Worm (Caenorhabditis elegans) whole organism, mixed stage, embryonic: ENCODE data around the gene txt-1.

Experiments used
- M03D4.4 ChIP-seq: sonication (generic microtip); optimal IDR thresholded peaks from 2 replicates; lab custom pipeline; 2017; ENCODE audit warnings: mild to moderate bottlenecking, missing genetic modification characterization, missing compliant biosample characterization
- bed-3 ChIP-seq: fragments of 200-800 bp; sonication (Bioruptor generic); optimal IDR thresholded peaks from 3 replicates; lab custom pipeline; 2018; ENCODE audit warnings: mild to moderate bottlenecking, missing genetic modification characterization, moderate library complexity, missing compliant biosample characterization
- blmp-1 ChIP-seq: fragments of 150-350 bp; optimal IDR thresholded peaks from 2 replicates; lab custom pipeline; 2014; ENCODE audit warnings: missing biosample characterization, missing genetic modification characterization
- ceh-39 ChIP-seq: fragments of 150-350 bp; optimal IDR thresholded peaks from 2 replicates; lab custom pipeline; 2014; ENCODE audit warnings: missing biosample characterization, missing genetic modification characterization
- ceh-43 ChIP-seq: fragments of 200-800 bp; sonication (Bioruptor generic); optimal IDR thresholded peaks from 2 replicates; lab custom pipeline; 2018; ENCODE audit warnings: mild to moderate bottlenecking, missing genetic modification characterization, moderate library complexity, missing compliant biosample characterization
- ceh-83 ChIP-seq: fragments of 200-800 bp; sonication (Bioruptor generic); optimal IDR thresholded peaks from 2 replicates; lab custom pipeline; 2018; ENCODE audit warnings: mild to moderate bottlenecking, missing genetic modification characterization, missing compliant biosample characterization
- ces-1 ChIP-seq: fragments of 150-350 bp; optimal IDR thresholded peaks from 2 replicates; lab custom pipeline; 2014; ENCODE audit warnings: missing biosample characterization, missing genetic modification reagents, missing genetic modification characterization
- cnd-1 ChIP-seq: fragments of 200-800 bp; sonication (Bioruptor generic); optimal IDR thresholded peaks from 2 replicates; lab custom pipeline; 2018; ENCODE audit warnings: mild to moderate bottlenecking, missing genetic modification characterization, missing compliant biosample characterization
- drap-1 ChIP-seq: fragments of 200-800 bp; sonication (Bioruptor generic); optimal IDR thresholded peaks from 3 replicates; lab custom pipeline; 2018; ENCODE audit warnings: mild to moderate bottlenecking, missing genetic modification characterization, missing compliant biosample characterization
- elt-3 ChIP-seq: fragments of 150-350 bp; optimal IDR thresholded peaks from 2 replicates; lab custom pipeline; 2014; ENCODE audit warnings: missing biosample characterization, missing genetic modification characterization
- flh-1 ChIP-seq: fragments of 200-800 bp; sonication (Bioruptor generic); optimal IDR thresholded peaks from 2 replicates; lab custom pipeline; 2018; ENCODE audit warnings: mild to moderate bottlenecking, missing genetic modification characterization, moderate library complexity, missing compliant biosample characterization
- ham-2 ChIP-seq: fragments of 200-800 bp; sonication (Bioruptor generic); optimal IDR thresholded peaks from 2 replicates; lab custom pipeline; 2018; ENCODE audit warnings: mild to moderate bottlenecking, missing genetic modification characterization, missing compliant biosample characterization
- hlh-1 ChIP-seq: fragments of 150-350 bp; optimal IDR thresholded peaks from 2 replicates; lab custom pipeline; 2014; ENCODE audit warnings: missing biosample characterization, missing genetic modification reagents, missing genetic modification characterization
- lin-13 ChIP-seq: fragments of 150-350 bp; optimal IDR thresholded peaks from 2 replicates; lab custom pipeline; 2014; ENCODE audit warnings: missing biosample characterization, missing genetic modification characterization
- lin-32 ChIP-seq: fragments of 200-800 bp; sonication (Bioruptor generic); optimal IDR thresholded peaks from 2 replicates; lab custom pipeline; 2018; ENCODE audit warnings: mild to moderate bottlenecking, missing genetic modification characterization, missing compliant biosample characterization
- lsy-2 ChIP-seq: fragments of 150-350 bp; optimal IDR thresholded peaks from 2 replicates; lab custom pipeline; 2014; ENCODE audit warnings: missing biosample characterization, missing genetic modification characterization
- mab-5 ChIP-seq: fragments of 150-350 bp; optimal IDR thresholded peaks from 2 replicates; lab custom pipeline; 2014; ENCODE audit warnings: missing biosample characterization, missing genetic modification characterization
- mep-1 ChIP-seq: fragments of 150-350 bp; optimal IDR thresholded peaks from 2 replicates; lab custom pipeline; 2017; ENCODE audit warnings: missing biosample characterization, missing genetic modification reagents, missing genetic modification characterization, inconsistent platforms
- mls-2 ChIP-seq: sonication (generic microtip); optimal IDR thresholded peaks from 2 replicates; lab custom pipeline; 2016; ENCODE audit warnings: mild to moderate bottlenecking, missing genetic modification characterization, moderate library complexity, missing compliant biosample characterization
- nhr-12 ChIP-seq: fragments of 150-350 bp; optimal IDR thresholded peaks from 2 replicates; lab custom pipeline; 2014; ENCODE audit warnings: missing biosample characterization, missing genetic modification characterization
- nhr-2 ChIP-seq: fragments of 150-350 bp; optimal IDR thresholded peaks from 2 replicates; lab custom pipeline; 2014; ENCODE audit warnings: missing biosample characterization, missing genetic modification characterization
- nhr-237 ChIP-seq: fragments of 150-350 bp; optimal IDR thresholded peaks from 2 replicates; lab custom pipeline; 2014; ENCODE audit warnings: missing biosample characterization, missing genetic modification characterization
- nhr-28 ChIP-seq: fragments of 150-350 bp; optimal IDR thresholded peaks from 2 replicates; lab custom pipeline; 2014; ENCODE audit warnings: missing biosample characterization, missing genetic modification characterization
- nhr-76 ChIP-seq: sonication (generic microtip); optimal IDR thresholded peaks from 2 replicates; lab custom pipeline; 2017; ENCODE audit warnings: missing biosample characterization, missing genetic modification characterization
- pha-4 ChIP-seq: fragments of 150-350 bp; optimal IDR thresholded peaks from 2 replicates; lab custom pipeline; 2018; ENCODE audit warnings: missing biosample characterization, missing genetic modification reagents, missing genetic modification characterization
- sem-2 ChIP-seq: fragments of 200-800 bp; sonication (Bioruptor generic); optimal IDR thresholded peaks from 2 replicates; lab custom pipeline; 2018; ENCODE audit warnings: mild to moderate bottlenecking, missing genetic modification characterization, missing compliant biosample characterization
- snpc-4 ChIP-seq: fragments of 150-350 bp; optimal IDR thresholded peaks from 2 replicates; lab custom pipeline; 2014; ENCODE audit warnings: missing biosample characterization, missing genetic modification characterization
- sptf-1 ChIP-seq: sonication (generic microtip); optimal IDR thresholded peaks from 2 replicates; lab custom pipeline; 2017; ENCODE audit warnings: mild to moderate bottlenecking, missing genetic modification characterization, moderate library complexity, missing compliant biosample characterization
- tbx-8 ChIP-seq: fragments of 200-800 bp; sonication (Bioruptor generic); optimal IDR thresholded peaks from 2 replicates; lab custom pipeline; 2018; ENCODE audit warnings: mild to moderate bottlenecking, missing genetic modification characterization, moderate library complexity, missing compliant biosample characterization
- unc-120 ChIP-seq: sonication (generic microtip); optimal IDR thresholded peaks from 2 replicates; lab custom pipeline; 2017; ENCODE audit warnings: missing genetic modification characterization, missing compliant biosample characterization; ENCODE audit not compliant: poor library complexity, severe bottlenecking
- unc-62 ChIP-seq: fragments of 150-350 bp; optimal IDR thresholded peaks from 2 replicates; lab custom pipeline; 2014; ENCODE audit warnings: missing biosample characterization, missing genetic modification reagents, missing genetic modification characterization
- zip-8 ChIP-seq: fragments of 150-350 bp; optimal IDR thresholded peaks from 2 replicates; lab custom pipeline; 2014; ENCODE audit warnings: missing biosample characterization, missing genetic modification characterization
- ztf-11 ChIP-seq: fragments of 150-350 bp; optimal IDR thresholded peaks from 2 replicates; lab custom pipeline; 2014; ENCODE audit warnings: missing biosample characterization, missing genetic modification characterization

Gene txt-1

ce11 chrII:122008-122407 lies 16.0 kb downstream of the txt-1 start:
- TF ChIP-seq M03D4.4 (tag; lab: Kevin White, UChicago) (no peak), nhr-2 (peak; percentile 75)

ce11 chrII:122494-122893 lies 16.5 kb downstream of the txt-1 start:
- TF ChIP-seq hlh-1 (tag; lab: Kevin White, UChicago): no peak
- no peak for TF ChIP-seq elt-3 (tag; lab: Kevin White, UChicago)

- no peak for TF ChIP-seq ztf-11 (tag; lab: Kevin White, UChicago)
- TF ChIP-seq, all 35 proteins: peak for 0
Observed at ce11 chrII:124904-125303, 18.9 kb downstream of the txt-1 start, which contains the start of gene nmur-2. Gene nmur-2, minus strand, starts transcription at chrII:125004.

- TF ChIP-seq unc-62 (GFP tag; lab: Kevin White, UChicago) (no peak), mls-2 (no peak), sem-2 (no peak), mep-1 (tag; lab: Kevin White, UChicago) (no peak), elt-3 (tag; lab: Kevin White, UChicago) (no peak), ceh-83 (GFP tag; lab: Kevin White, UChicago) (no peak), lsy-2 (no peak), ceh-43 (GFP tag; lab: Kevin White, UChicago) (no peak), pha-4 (tag; lab: Kevin White, UChicago) (no peak), zip-8 (tag; lab: Kevin White, UChicago) (no peak), unc-120 (no peak), hlh-1 (tag; lab: Kevin White, UChicago) (no peak), nhr-12 (tag; lab: Kevin White, UChicago) (no peak)
Observed at ce11 chrII:128929-129328, 22.9 kb downstream of the txt-1 start, which contains the start of gene srd-3. Gene srd-3, minus strand, starts transcription at chrII:129029.

- TF ChIP-seq ceh-39: no peak
- no peak for TF ChIP-seq ceh-43 (GFP tag; lab: Kevin White, UChicago)
- TF ChIP-seq snpc-4 (tag; lab: Kevin White, UChicago): no peak
- no peak for TF ChIP-seq lin-32 (GFP tag; lab: Kevin White, UChicago)
- no peak for TF ChIP-seq ces-1 (GFP tag; lab: Kevin White, UChicago)
- TF ChIP-seq lsy-2: no peak
- TF ChIP-seq lin-13: no peak
- TF ChIP-seq sem-2: no peak
- no peak for TF ChIP-seq sptf-1
- no peak for TF ChIP-seq ceh-83 (GFP tag; lab: Kevin White, UChicago)
- TF ChIP-seq drap-1: no peak
- TF ChIP-seq nhr-237 (tag; lab: Kevin White, UChicago): no peak
- TF ChIP-seq nhr-2: no peak
- no peak for TF ChIP-seq mab-5 (tag; lab: Kevin White, UChicago)
Observed at ce11 chrII:129770-130169, 23.8 kb downstream of the txt-1 start.

ce11 chrII:133548-134275 lies 27.7 kb downstream of the txt-1 start, which contains the start of gene cwn-1:
Gene cwn-1, minus strand, starts transcription at chrII:133598.
- TF ChIP-seq ztf-11 (tag; lab: Kevin White, UChicago) (no peak), hlh-1 (tag; lab: Kevin White, UChicago) (peak; percentile 29), lin-13 (no peak), blmp-1 (tag; lab: Kevin White, UChicago) (no peak), nhr-12 (tag; lab: Kevin White, UChicago) (no peak), ces-1 (GFP tag; lab: Kevin White, UChicago) (no peak), bed-3 (GFP tag; lab: Kevin White, UChicago) (no peak), drap-1 (no peak), cnd-1 (tag; lab: Kevin White, UChicago) (no peak), mab-5 (tag; lab: Kevin White, UChicago) (peak; percentile 83), mep-1 (tag; lab: Kevin White, UChicago) (no peak), mls-2 (no peak), tbx-8 (GFP tag; lab: Kevin White, UChicago) (no peak), ceh-39 (no peak), nhr-76 (tag; lab: Kevin White, UChicago) (no peak), zip-8 (tag; lab: Kevin White, UChicago) (no peak), unc-62 (GFP tag; lab: Kevin White, UChicago) (peak; percentile 88), ham-2 (GFP tag; lab: Kevin White, UChicago) (no peak), nhr-28 (tag; lab: Kevin White, UChicago) (no peak), flh-1 (GFP tag; lab: Kevin White, UChicago) (no peak)
